Worm (Caenorhabditis elegans): Measurements from ENCODE around the gene wdr-5.2.

DNA sequence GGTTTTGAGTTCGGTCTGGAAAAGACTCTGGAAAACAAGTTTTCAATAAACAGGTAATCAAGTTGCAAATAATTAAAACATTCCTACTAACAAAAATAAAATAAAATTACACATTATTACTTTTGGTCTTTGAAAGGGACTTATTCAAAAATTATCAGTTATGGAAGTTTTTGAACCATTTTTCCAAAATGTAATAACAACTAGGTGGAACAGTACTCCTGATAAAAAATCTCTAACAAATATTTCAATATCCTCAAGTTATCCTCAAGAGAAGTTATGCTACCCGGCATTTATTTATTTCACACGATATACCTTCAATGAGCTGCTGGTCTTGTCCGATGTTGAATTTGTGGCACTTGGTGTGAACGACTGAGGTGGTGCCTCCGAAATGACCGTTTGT lies 10.2 kb upstream of the wdr-5.2 start:
- TF ChIP-seq skn-1 (tag; optimal IDR thresholded peaks at IDR 0.05) (no peak), ztf-4 (tag; optimal IDR thresholded peaks at IDR 0.05) (no peak), zag-1 (tag; optimal IDR thresholded peaks at IDR 0.05) (no peak), lin-39 (tag; optimal IDR thresholded peaks at IDR 0.05) (no peak), sea-2 (GFP tag; optimal IDR thresholded peaks at IDR 0.05) (no peak), ama-1 (optimal IDR thresholded peaks at IDR 0.05) (no peak), fkh-10 (GFP tag; optimal IDR thresholded peaks at IDR 0.05) (no peak)
